Fruit fly (Drosophila melanogaster) whole organism, prepupa: ENCODE data around the gene CG13482.

Source experiments
- CG11762 ChIP-seq: fragments of 200-800 bp; sonication (Bioruptor generic); optimal IDR thresholded peaks from 3 replicates; lab custom pipeline; 2016; ENCODE audit warnings: missing biosample characterization, missing genetic modification characterization; ENCODE audit not compliant: insufficient read depth
- CG31627 ChIP-seq: fragments of 200-800 bp; sonication (Bioruptor generic); optimal IDR thresholded peaks from 3 replicates; lab custom pipeline; 2016; ENCODE audit warnings: missing biosample characterization, missing genetic modification characterization
- CG6163 ChIP-seq: fragments of 200-800 bp; sonication (Bioruptor generic); IDR thresholded peaks from 3 replicates; pipeline ENCODE4 v1.3.6; 2022; ENCODE audit warnings: missing biosample characterization, missing genetic modification characterization
- CG6792 ChIP-seq: fragments of 200-800 bp; sonication (Bioruptor generic); optimal IDR thresholded peaks from 3 replicates; lab custom pipeline; 2016; ENCODE audit warnings: missing biosample characterization, missing genetic modification characterization
- CG8632 ChIP-seq: fragments of 200-800 bp; sonication (Bioruptor generic); optimal IDR thresholded peaks from 3 replicates; lab custom pipeline; 2016; ENCODE audit warnings: missing biosample characterization, missing genetic modification characterization
- Hr38 ChIP-seq: sonication (Bioruptor generic); optimal IDR thresholded peaks from 2 replicates; lab custom pipeline; 2016; ENCODE audit warnings: missing biosample characterization, missing genetic modification characterization
- Met ChIP-seq: fragments of 200-800 bp; sonication (Bioruptor generic); optimal IDR thresholded peaks from 3 replicates; lab custom pipeline; 2016; ENCODE audit warnings: missing biosample characterization, missing genetic modification characterization
- Sox102F ChIP-seq: fragments of 200-800 bp; sonication (Bioruptor generic); optimal IDR thresholded peaks from 2 replicates; lab custom pipeline; 2016; ENCODE audit warnings: missing biosample characterization, mild to moderate bottlenecking, missing genetic modification characterization
- fd85E ChIP-seq: fragments of 200-800 bp; sonication (Bioruptor generic); optimal IDR thresholded peaks from 3 replicates; lab custom pipeline; 2016; ENCODE audit warnings: missing biosample characterization, missing genetic modification characterization

dm6 chr3L:14369607-14370006 lies 40.5 kb downstream of the CG13482 start, which contains the start of gene CG13481:
- TF ChIP-seq CG6792 (GFP tag; lab: Kevin White, UChicago) (no peak), CG6163 (GFP tag; lab: Robert Waterston, UW) (no peak), CG31627 (GFP tag; lab: Kevin White, UChicago) (no peak), Hr38 (GFP tag; lab: Kevin White, UChicago) (no peak), CG8632 (GFP tag; lab: Kevin White, UChicago) (no peak), fd85E (no peak), CG11762 (GFP tag; lab: Kevin White, UChicago) (no peak), Met (GFP tag; lab: Kevin White, UChicago) (no peak), Sox102F (GFP tag; lab: Kevin White, UChicago) (no peak)
